Worm (Caenorhabditis elegans) whole organism, L2 larva: ENCODE measurements around the gene F44F4.15.

ENCODE experiments used
- ama-1 ChIP-seq: fragments of 150-350 bp; optimal IDR thresholded peaks from 2 replicates; lab custom pipeline; 2018; ENCODE audit warnings: inconsistent platforms
- ceh-16 ChIP-seq: fragments of 150-350 bp; optimal IDR thresholded peaks from 2 replicates; lab custom pipeline; 2014; ENCODE audit warnings: missing biosample characterization, missing genetic modification characterization
- egl-27 ChIP-seq: sonication (generic microtip); optimal IDR thresholded peaks from 3 replicates; lab custom pipeline; 2017; ENCODE audit warnings: missing biosample characterization, missing genetic modification reagents, missing genetic modification characterization
- elt-3 ChIP-seq: sonication (generic microtip); optimal IDR thresholded peaks from 2 replicates; lab custom pipeline; 2017; ENCODE audit warnings: missing biosample characterization, missing genetic modification characterization
- fos-1 ChIP-seq: fragments of 150-350 bp; optimal IDR thresholded peaks from 2 replicates; lab custom pipeline; 2014; ENCODE audit warnings: missing biosample characterization, missing genetic modification characterization
- lsy-2 ChIP-seq, 2 experiments: fragments of 150-350 bp in 1 of 2; sonication (generic microtip) in 1 of 2; optimal IDR thresholded peaks; 2 replicates each; lab custom pipeline; 2014 to 2017; ENCODE audit warnings: missing biosample characterization in 2 of 2, missing genetic modification characterization in 2 of 2
- mdl-1 ChIP-seq, 2 experiments: fragments of 150-350 bp in 1 of 2; sonication (generic microtip) in 1 of 2; optimal IDR thresholded peaks; 2 replicates each; lab custom pipeline; 2017; ENCODE audit warnings: missing biosample characterization in 2 of 2, missing genetic modification characterization in 2 of 2
- nhr-10 ChIP-seq: sonication (generic microtip); optimal IDR thresholded peaks from 2 replicates; lab custom pipeline; 2017; ENCODE audit warnings: missing biosample characterization, missing genetic modification characterization
- nhr-25 ChIP-seq: fragments of 150-350 bp; sonication (generic microtip); optimal IDR thresholded peaks from 3 replicates; lab custom pipeline; 2014; ENCODE audit warnings: missing biosample characterization, missing genetic modification characterization
- zag-1 ChIP-seq: fragments of 150-350 bp; optimal IDR thresholded peaks from 2 replicates; lab custom pipeline; 2014; ENCODE audit warnings: missing biosample characterization, missing genetic modification characterization

- no peak for TF ChIP-seq lsy-2 (tag; optimal IDR thresholded peaks at IDR 0.05; lab: Kevin White, UChicago)
- no peak for TF ChIP-seq ama-1
- TF ChIP-seq nhr-10: no peak
- no peak for TF ChIP-seq zag-1
- TF ChIP-seq elt-3 (tag; lab: Kevin White, UChicago): no peak
- no peak for TF ChIP-seq egl-27 (tag; lab: Kevin White, UChicago)
- no peak for TF ChIP-seq mdl-1 (tag; optimal IDR thresholded peaks at IDR 0.05; lab: Kevin White, UChicago)
- no peak for TF ChIP-seq nhr-25 (tag; lab: Kevin White, UChicago)
- TF ChIP-seq ceh-16 (tag; lab: Kevin White, UChicago): no peak
- no peak for TF ChIP-seq fos-1 (tag; lab: Kevin White, UChicago)
Observed at ce11 chrII:10933948-10934722, 19.7 kb downstream of the F44F4.15 start.
